Fruit fly (Drosophila melanogaster) whole organism, prepupa: ENCODE measurements around the gene CG15543.

ENCODE experiments used
- CG10631 ChIP-seq: fragments of 200-800 bp; sonication (Bioruptor generic); optimal IDR thresholded peaks from 2 replicates; lab custom pipeline; 2016; ENCODE audit warnings: missing biosample characterization, missing genetic modification characterization
- CG11294 ChIP-seq: fragments of 200-800 bp; sonication (Bioruptor generic); IDR thresholded peaks from 2 replicates; pipeline ENCODE4 v1.3.6; 2022; ENCODE audit warnings: missing biosample characterization, missing genetic modification characterization
- CG11762 ChIP-seq: fragments of 200-800 bp; sonication (Bioruptor generic); optimal IDR thresholded peaks from 3 replicates; lab custom pipeline; 2016; ENCODE audit warnings: missing biosample characterization, missing genetic modification characterization; ENCODE audit not compliant: insufficient read depth
- CG11902 ChIP-seq: fragments of 200-800 bp; sonication (Bioruptor generic); optimal IDR thresholded peaks from 3 replicates; lab custom pipeline; 2016; ENCODE audit warnings: missing biosample characterization, missing genetic modification characterization
- CG15336 ChIP-seq: fragments of 200-800 bp; sonication (Bioruptor generic); IDR thresholded peaks from 2 replicates; pipeline ENCODE4 v1.3.6; 2022; ENCODE audit warnings: missing biosample characterization, missing genetic modification characterization
- CG1621 ChIP-seq: fragments of 200-800 bp; sonication (Bioruptor generic); optimal IDR thresholded peaks from 3 replicates; lab custom pipeline; 2018; ENCODE audit warnings: missing biosample characterization, mild to moderate bottlenecking, missing genetic modification characterization
- CG16779 ChIP-seq: fragments of 200-800 bp; sonication (Bioruptor generic); optimal IDR thresholded peaks from 3 replicates; lab custom pipeline; 2017; ENCODE audit warnings: missing biosample characterization, mild to moderate bottlenecking, missing genetic modification characterization
- CG31627 ChIP-seq: fragments of 200-800 bp; sonication (Bioruptor generic); optimal IDR thresholded peaks from 3 replicates; lab custom pipeline; 2016; ENCODE audit warnings: missing biosample characterization, missing genetic modification characterization
- CG32006 ChIP-seq: fragments of 200-800 bp; sonication (Bioruptor generic); optimal IDR thresholded peaks from 3 replicates; lab custom pipeline; 2017; ENCODE audit warnings: missing biosample characterization, mild to moderate bottlenecking, missing genetic modification characterization
- CG34406 ChIP-seq: fragments of 200-800 bp; sonication (Bioruptor generic); optimal IDR thresholded peaks from 3 replicates; lab custom pipeline; 2016; ENCODE audit warnings: missing biosample characterization, missing genetic modification characterization
- CG3919 ChIP-seq: fragments of 200-800 bp; sonication (Bioruptor generic); optimal IDR thresholded peaks from 3 replicates; lab custom pipeline; 2016; ENCODE audit warnings: missing biosample characterization, missing genetic modification characterization
- CG4318 ChIP-seq: fragments of 200-800 bp; sonication (Bioruptor generic); optimal IDR thresholded peaks from 3 replicates; lab custom pipeline; 2017; ENCODE audit warnings: missing biosample characterization, mild to moderate bottlenecking, missing genetic modification characterization
- CG6163 ChIP-seq: fragments of 200-800 bp; sonication (Bioruptor generic); IDR thresholded peaks from 3 replicates; pipeline ENCODE4 v1.3.6; 2022; ENCODE audit warnings: missing biosample characterization, missing genetic modification characterization
- CG6276 ChIP-seq: fragments of 200-800 bp; sonication (Bioruptor generic); optimal IDR thresholded peaks from 2 replicates; lab custom pipeline; 2017; ENCODE audit warnings: missing biosample characterization, mild to moderate bottlenecking, missing genetic modification characterization
- CG6792 ChIP-seq: fragments of 200-800 bp; sonication (Bioruptor generic); optimal IDR thresholded peaks from 3 replicates; lab custom pipeline; 2016; ENCODE audit warnings: missing biosample characterization, missing genetic modification characterization
- CG6808 ChIP-seq: fragments of 200-800 bp; sonication (Bioruptor generic); optimal IDR thresholded peaks from 3 replicates; lab custom pipeline; 2017; ENCODE audit warnings: missing biosample characterization, missing genetic modification characterization, mild to moderate bottlenecking, moderate library complexity, missing genetic modification reagents
- CG8119 ChIP-seq: fragments of 200-800 bp; sonication (Bioruptor generic); IDR thresholded peaks from 3 replicates; pipeline ENCODE4 v1.3.6; 2022; ENCODE audit warnings: missing biosample characterization, missing genetic modification characterization
- CG8319 ChIP-seq: fragments of 200-800 bp; sonication (Bioruptor generic); optimal IDR thresholded peaks from 3 replicates; lab custom pipeline; 2016; ENCODE audit warnings: missing biosample characterization, missing genetic modification characterization
- CG9139 ChIP-seq: fragments of 200-800 bp; sonication (Bioruptor generic); optimal IDR thresholded peaks from 3 replicates; lab custom pipeline; 2017; ENCODE audit warnings: missing biosample characterization, mild to moderate bottlenecking, missing genetic modification characterization
- Eip78C ChIP-seq: fragments of 200-800 bp; sonication (Bioruptor generic); peaks from one replicate; lab custom pipeline; 2016; ENCODE audit warnings: missing biosample characterization, missing genetic modification characterization
- Eip93F ChIP-seq: fragments of 200-800 bp; sonication (Bioruptor generic); optimal IDR thresholded peaks from 2 replicates; lab custom pipeline; 2016; ENCODE audit warnings: missing biosample characterization, mild to moderate bottlenecking, missing genetic modification characterization
- Ets21C ChIP-seq: fragments of 200-800 bp; sonication (Bioruptor generic); optimal IDR thresholded peaks from 3 replicates; lab custom pipeline; 2016; ENCODE audit warnings: missing biosample characterization, missing genetic modification characterization
- Ets96B ChIP-seq: fragments of 200-800 bp; optimal IDR thresholded peaks from 2 replicates; lab custom pipeline; 2019; ENCODE audit warnings: missing biosample characterization, mild to moderate bottlenecking, missing genetic modification characterization, moderate library complexity
- Hr38 ChIP-seq: sonication (Bioruptor generic); optimal IDR thresholded peaks from 2 replicates; lab custom pipeline; 2016; ENCODE audit warnings: missing biosample characterization, missing genetic modification characterization
- OdsH ChIP-seq: fragments of 200-800 bp; sonication (Bioruptor generic); optimal IDR thresholded peaks from 3 replicates; lab custom pipeline; 2016; ENCODE audit warnings: missing biosample characterization, missing genetic modification characterization
- Sox102F ChIP-seq: fragments of 200-800 bp; sonication (Bioruptor generic); optimal IDR thresholded peaks from 2 replicates; lab custom pipeline; 2016; ENCODE audit warnings: missing biosample characterization, mild to moderate bottlenecking, missing genetic modification characterization
- Sox14 ChIP-seq: fragments of 200-800 bp; sonication (Bioruptor generic); optimal IDR thresholded peaks from 3 replicates; lab custom pipeline; 2016; ENCODE audit warnings: missing biosample characterization, missing genetic modification characterization
- achi ChIP-seq: fragments of 200-800 bp; sonication (Bioruptor generic); optimal IDR thresholded peaks from 3 replicates; lab custom pipeline; 2016; ENCODE audit warnings: missing biosample characterization, missing genetic modification characterization
- acj6 ChIP-seq: fragments of 200-800 bp; sonication (Bioruptor generic); optimal IDR thresholded peaks from 3 replicates; lab custom pipeline; 2016; ENCODE audit warnings: missing biosample characterization, missing genetic modification characterization
- cyc ChIP-seq: fragments of 200-800 bp; sonication (Bioruptor generic); optimal IDR thresholded peaks from 3 replicates; lab custom pipeline; 2016; ENCODE audit warnings: missing biosample characterization, missing genetic modification characterization
- dac ChIP-seq: fragments of 200-800 bp; sonication (Bioruptor generic); optimal IDR thresholded peaks from 2 replicates; lab custom pipeline; 2017; ENCODE audit warnings: missing biosample characterization, mild to moderate bottlenecking, missing genetic modification characterization
- dsx ChIP-seq: fragments of 200-800 bp; optimal IDR thresholded peaks from 3 replicates; lab custom pipeline; 2019; ENCODE audit warnings: missing biosample characterization, mild to moderate bottlenecking, missing genetic modification characterization, moderate library complexity; ENCODE audit not compliant: poor library complexity, severe bottlenecking
- eg ChIP-seq: fragments of 200-800 bp; sonication (Bioruptor generic); IDR thresholded peaks from 3 replicates; pipeline ENCODE4 v1.3.6; 2022; ENCODE audit warnings: missing biosample characterization, missing genetic modification characterization
- fd59A ChIP-seq: fragments of 200-800 bp; sonication (Bioruptor generic); optimal IDR thresholded peaks from 2 replicates; lab custom pipeline; 2017; ENCODE audit warnings: missing biosample characterization, mild to moderate bottlenecking, missing genetic modification characterization, missing genetic modification reagents
- fkh ChIP-seq: fragments of 200-800 bp; sonication (Bioruptor generic); optimal IDR thresholded peaks from 3 replicates; lab custom pipeline; 2017; ENCODE audit warnings: missing biosample characterization, mild to moderate bottlenecking, missing genetic modification characterization, moderate library complexity
- lz ChIP-seq: fragments of 200-800 bp; sonication (Bioruptor generic); optimal IDR thresholded peaks from 3 replicates; lab custom pipeline; 2016; ENCODE audit warnings: missing biosample characterization, missing genetic modification characterization
- pdm3 ChIP-seq: fragments of 200-800 bp; sonication (Bioruptor generic); optimal IDR thresholded peaks from 3 replicates; lab custom pipeline; 2016; ENCODE audit warnings: missing biosample characterization, missing genetic modification characterization
- spab ChIP-seq: fragments of 200-800 bp; sonication (Bioruptor generic); optimal IDR thresholded peaks from 2 replicates; lab custom pipeline; 2017; ENCODE audit warnings: missing biosample characterization, mild to moderate bottlenecking, missing genetic modification characterization, missing genetic modification reagents
- ss ChIP-seq, 2 experiments: fragments of 200-800 bp; sonication (Bioruptor generic); optimal IDR thresholded peaks; 2 replicates in 1 of 2; 3 replicates in 1 of 2; lab custom pipeline; 2017 to 2018; ENCODE audit warnings: mild to moderate bottlenecking in 2 of 2, missing biosample characterization in 2 of 2, missing genetic modification characterization in 2 of 2, moderate library complexity in 1 of 2
- svp ChIP-seq: fragments of 200-800 bp; sonication (Bioruptor generic); peaks from one replicate; lab custom pipeline; 2016; ENCODE audit warnings: missing biosample characterization, missing genetic modification characterization
- topi ChIP-seq: fragments of 200-800 bp; sonication (Bioruptor generic); optimal IDR thresholded peaks from 3 replicates; lab custom pipeline; 2016; ENCODE audit warnings: missing biosample characterization, missing genetic modification characterization
- vri ChIP-seq: fragments of 200-800 bp; sonication (Bioruptor generic); optimal IDR thresholded peaks from 3 replicates; lab custom pipeline; 2016; ENCODE audit warnings: missing biosample characterization, mild to moderate bottlenecking, missing genetic modification characterization

Gene CG15543

dm6 chr3R:30765306-30766033 is 22.8 kb downstream of the CG15543 start, which contains the start of gene zfh1:
zfh1 (plus strand) TSS chr3R:30765926.
- TF ChIP-seq topi (no peak), pdm3 (no peak), Sox102F (GFP tag; lab: Kevin White, UChicago) (no peak), CG6808 (GFP tag; lab: Kevin White, UChicago) (no peak), ss (GFP tag; optimal IDR thresholded peaks at IDR 0.05; lab: Kevin White, UChicago) (no peak), svp (GFP tag; lab: Kevin White, UChicago) (peak; percentile 99), Ets96B (tag; lab: Kevin White, UChicago) (no peak), CG11294 (GFP tag; lab: Robert Waterston, UW) (no peak), CG11762 (GFP tag; lab: Kevin White, UChicago) (no peak), fkh (GFP tag; lab: Kevin White, UChicago) (no peak), dsx (GFP tag; lab: Kevin White, UChicago) (peak; percentile 18), OdsH (GFP tag; lab: Kevin White, UChicago) (no peak), CG3919 (GFP tag; lab: Kevin White, UChicago) (no peak), cyc (no peak), CG16779 (no peak), CG15336 (GFP tag; lab: Robert Waterston, UW) (no peak), CG6163 (GFP tag; lab: Robert Waterston, UW) (0 out of 3 replicates have a peak, but pooled peaks have one; percentile 22), CG6276 (GFP tag; lab: Kevin White, UChicago) (no peak), CG8319 (GFP tag; lab: Kevin White, UChicago) (no peak), lz (GFP tag; lab: Kevin White, UChicago) (no peak), Eip93F (GFP tag; lab: Kevin White, UChicago) (no peak), dac (GFP tag; lab: Kevin White, UChicago) (no peak), Ets21C (GFP tag; lab: Kevin White, UChicago) (no peak), CG11902 (GFP tag; lab: Kevin White, UChicago) (no peak), CG9139 (GFP tag; lab: Kevin White, UChicago) (no peak), CG1621 (tag; lab: Kevin White, UChicago) (peak; percentile 52), CG8119 (GFP tag; lab: Robert Waterston, UW) (no peak), achi (no peak), Hr38 (GFP tag; lab: Kevin White, UChicago) (no peak), CG10631 (GFP tag; lab: Kevin White, UChicago) (no peak), vri (GFP tag; lab: Kevin White, UChicago) (peak; percentile 28), Sox14 (GFP tag; lab: Kevin White, UChicago) (peak; percentile 1), eg (GFP tag; lab: Robert Waterston, UW) (peak; percentile 35; the same call in 1 of the 3 replicates), CG4318 (no peak), spab (no peak), CG34406 (no peak), Eip78C (GFP tag; lab: Kevin White, UChicago) (peak; percentile 71), CG31627 (GFP tag; lab: Kevin White, UChicago) (no peak), CG6792 (GFP tag; lab: Kevin White, UChicago) (no peak)

- TF ChIP-seq fkh (GFP tag; lab: Kevin White, UChicago) = peak; percentile 78
- TF ChIP-seq acj6 (GFP tag; lab: Kevin White, UChicago) = no peak
- TF ChIP-seq CG32006 = no peak
- no peak for TF ChIP-seq CG1621 (tag; lab: Kevin White, UChicago)
- no peak for TF ChIP-seq fd59A (GFP tag; lab: Kevin White, UChicago)
- TF ChIP-seq Hr38 (GFP tag; lab: Kevin White, UChicago) = no peak
- no peak for TF ChIP-seq dac (GFP tag; lab: Kevin White, UChicago)
- TF ChIP-seq svp (GFP tag; lab: Kevin White, UChicago) = peak; percentile 43
These were observed 24.3 kb downstream of the CG15543 start for dm6 chr3R:30766922-30767504.
